Fruit fly (Drosophila melanogaster) whole organism, wandering third instar larva: Measurements from ENCODE around the gene Alg14.

ENCODE experiments used
- Abd-B ChIP-seq: fragments of >200 bp; optimal IDR thresholded peaks from 2 replicates; lab custom pipeline; 2017; ENCODE audit warnings: missing biosample characterization, missing genetic modification characterization
- CG32264 ChIP-seq: fragments of 200-800 bp; sonication (Bioruptor generic); optimal IDR thresholded peaks from 2 replicates; lab custom pipeline; 2016; ENCODE audit warnings: missing biosample characterization, missing genetic modification characterization
- CG9705 ChIP-seq: fragments of 200-800 bp; sonication (Bioruptor generic); optimal IDR thresholded peaks from 2 replicates; lab custom pipeline; 2018; ENCODE audit warnings: missing biosample characterization, mild to moderate bottlenecking, missing genetic modification characterization
- CrebA ChIP-seq: fragments of 200-800 bp; sonication (Bioruptor generic); optimal IDR thresholded peaks from 2 replicates; lab custom pipeline; 2016; ENCODE audit warnings: missing biosample characterization, mild to moderate bottlenecking, missing genetic modification characterization, borderline replicate concordance
- Dfd ChIP-seq: fragments of >200 bp; optimal IDR thresholded peaks from 2 replicates; lab custom pipeline; 2017; ENCODE audit warnings: missing biosample characterization, missing genetic modification characterization
- Dif ChIP-seq: fragments of 200-275, 200-300 bp; sonication (Bioruptor generic); optimal IDR thresholded peaks from 2 replicates; lab custom pipeline; 2018; ENCODE audit warnings: missing biosample characterization, missing genetic modification characterization; ENCODE audit not compliant: partially characterized antibody
- GATAd ChIP-seq: sonication (Bioruptor generic); optimal IDR thresholded peaks from 2 replicates; lab custom pipeline; 2016; ENCODE audit warnings: missing biosample characterization, missing genetic modification characterization
- HLH106 ChIP-seq: fragments of 200-800 bp; optimal IDR thresholded peaks from 3 replicates; lab custom pipeline; 2019; ENCODE audit warnings: missing biosample characterization, mild to moderate bottlenecking, missing genetic modification characterization, moderate library complexity
- Hnf4 ChIP-seq: fragments of 200-800 bp; sonication (Bioruptor generic); optimal IDR thresholded peaks from 2 replicates; lab custom pipeline; 2016; ENCODE audit warnings: missing biosample characterization, mild to moderate bottlenecking, missing genetic modification characterization
- Hr78 ChIP-seq: fragments of >200 bp; optimal IDR thresholded peaks from 2 replicates; lab custom pipeline; 2017; ENCODE audit warnings: missing biosample characterization, missing genetic modification characterization
- Hr83 ChIP-seq: fragments of 200-300 bp; sonication (Bioruptor generic); optimal IDR thresholded peaks from 2 replicates; lab custom pipeline; 2016; ENCODE audit warnings: missing biosample characterization, mild to moderate bottlenecking, missing genetic modification characterization, moderate library complexity; ENCODE audit not compliant: poor library complexity, severe bottlenecking
- Jra ChIP-seq: sonication (Bioruptor generic); optimal IDR thresholded peaks from 2 replicates; lab custom pipeline; 2016; ENCODE audit warnings: missing biosample characterization, missing genetic modification characterization
- Mio ChIP-seq: sonication (Bioruptor generic); optimal IDR thresholded peaks from 2 replicates; lab custom pipeline; 2016; ENCODE audit warnings: missing biosample characterization, missing genetic modification characterization
- Myc ChIP-seq: fragments of >200 bp; optimal IDR thresholded peaks from 2 replicates; lab custom pipeline; 2017
- N ChIP-seq: fragments of >200 bp; optimal IDR thresholded peaks from 2 replicates; lab custom pipeline; 2018; ENCODE audit warnings: missing biosample characterization, missing external identifiers, missing genetic modification characterization
- OdsH ChIP-seq: fragments of 200-800 bp; sonication (Bioruptor generic); optimal IDR thresholded peaks from 2 replicates; lab custom pipeline; 2016; ENCODE audit warnings: missing biosample characterization, mild to moderate bottlenecking, missing genetic modification characterization
- Rel ChIP-seq, 2 experiments: fragments of 200-800 bp; sonication (Bioruptor generic) in 1 of 2; optimal IDR thresholded peaks; 2 replicates in 1 of 2; 3 replicates in 1 of 2; lab custom pipeline; 2016 to 2019; ENCODE audit warnings: mild to moderate bottlenecking in 2 of 2, missing biosample characterization in 2 of 2, missing genetic modification characterization in 2 of 2, moderate library complexity in 1 of 2
- Sp1 ChIP-seq: fragments of 200-800 bp; sonication (Bioruptor generic); optimal IDR thresholded peaks from 3 replicates; lab custom pipeline; 2019; ENCODE audit warnings: missing biosample characterization, mild to moderate bottlenecking, missing genetic modification characterization, moderate library complexity
- Vsx2 ChIP-seq: fragments of 200-300, 225-300 bp; sonication (Bioruptor generic); optimal IDR thresholded peaks from 2 replicates; lab custom pipeline; 2018; ENCODE audit warnings: missing biosample characterization, missing genetic modification characterization; ENCODE audit not compliant: partially characterized antibody
- br ChIP-seq: fragments of 200-800 bp; sonication (Bioruptor generic); optimal IDR thresholded peaks from 2 replicates; lab custom pipeline; 2016; ENCODE audit warnings: missing biosample characterization, missing genetic modification characterization
- brk ChIP-seq: fragments of 200-800 bp; sonication (Bioruptor generic); optimal IDR thresholded peaks from 2 replicates; lab custom pipeline; 2016; ENCODE audit warnings: missing biosample characterization, mild to moderate bottlenecking, missing genetic modification characterization
- dl ChIP-seq, 2 experiments: fragments of 175-275, 200-275 bp in 1 of 2; fragments of 200-275 bp in 1 of 2; sonication (Bioruptor generic); optimal IDR thresholded peaks; lab custom pipeline; 2018; ENCODE audit warnings: mild to moderate bottlenecking in 2 of 2, missing biosample characterization in 2 of 2, missing genetic modification characterization in 2 of 2, moderate library complexity in 2 of 2; ENCODE audit not compliant: partially characterized antibody in 2 of 2, insufficient read depth in 1 of 2
- dmrt93B ChIP-seq: fragments of 200-800 bp; sonication (Bioruptor generic); optimal IDR thresholded peaks from 2 replicates; lab custom pipeline; 2018; ENCODE audit warnings: missing biosample characterization, mild to moderate bottlenecking, missing genetic modification characterization
- dsf ChIP-seq: sonication (Bioruptor generic); optimal IDR thresholded peaks from 2 replicates; lab custom pipeline; 2016; ENCODE audit warnings: missing biosample characterization, missing genetic modification characterization, borderline replicate concordance
- ey ChIP-seq: fragments of 200-800 bp; sonication (Bioruptor generic); optimal IDR thresholded peaks from 2 replicates; lab custom pipeline; 2016; ENCODE audit warnings: missing biosample characterization, missing genetic modification characterization
- foxo ChIP-seq, 2 experiments: fragments of 200-800 bp; sonication (Bioruptor generic); optimal IDR thresholded peaks; 2 replicates in 1 of 2; 3 replicates in 1 of 2; lab custom pipeline; 2016 to 2017; ENCODE audit warnings: missing biosample characterization in 2 of 2, missing genetic modification characterization in 2 of 2
- fru ChIP-seq: fragments of 200-800 bp; sonication (Bioruptor generic); optimal IDR thresholded peaks from 3 replicates; lab custom pipeline; 2016; ENCODE audit warnings: missing biosample characterization, mild to moderate bottlenecking, missing genetic modification characterization
- h ChIP-seq: fragments of 200-800 bp; sonication (Bioruptor generic); optimal IDR thresholded peaks from 3 replicates; lab custom pipeline; 2016; ENCODE audit warnings: missing biosample characterization, mild to moderate bottlenecking, missing genetic modification characterization
- jim ChIP-seq: fragments of 175-275, 200-325 bp; sonication (Bioruptor generic); optimal IDR thresholded peaks from 2 replicates; lab custom pipeline; 2016; ENCODE audit warnings: missing biosample characterization, mild to moderate bottlenecking, missing genetic modification characterization
- lola ChIP-seq: fragments of >200 bp; optimal IDR thresholded peaks from 2 replicates; lab custom pipeline; 2017; ENCODE audit warnings: missing biosample characterization, missing genetic modification characterization
- pan ChIP-seq: fragments of >200 bp; optimal IDR thresholded peaks from 2 replicates; lab custom pipeline; 2017
- psq ChIP-seq: fragments of 200-800 bp; sonication (Bioruptor generic); optimal IDR thresholded peaks from 3 replicates; lab custom pipeline; 2017; ENCODE audit warnings: missing biosample characterization, mild to moderate bottlenecking, missing genetic modification characterization, moderate library complexity
- rgr ChIP-seq: fragments of 200-800 bp; sonication (Bioruptor generic); optimal IDR thresholded peaks from 3 replicates; lab custom pipeline; 2016; ENCODE audit warnings: missing biosample characterization, mild to moderate bottlenecking, missing genetic modification characterization
- sage ChIP-seq: fragments of 200-800 bp; sonication (Bioruptor generic); optimal IDR thresholded peaks from 2 replicates; lab custom pipeline; 2016; ENCODE audit warnings: missing biosample characterization, mild to moderate bottlenecking, missing genetic modification characterization
- sv ChIP-seq: fragments of 200-800 bp; sonication (Bioruptor generic); optimal IDR thresholded peaks from 3 replicates; lab custom pipeline; 2016; ENCODE audit warnings: missing biosample characterization, missing genetic modification characterization
- tai ChIP-seq: sonication (Bioruptor generic); optimal IDR thresholded peaks from 2 replicates; lab custom pipeline; 2016; ENCODE audit warnings: missing biosample characterization, missing genetic modification characterization
- usp ChIP-seq: fragments of >200 bp; optimal IDR thresholded peaks from 2 replicates; lab custom pipeline; 2017; ENCODE audit warnings: missing biosample characterization, missing genetic modification characterization
- woc ChIP-seq: sonication (Bioruptor generic); optimal IDR thresholded peaks from 2 replicates; lab custom pipeline; 2016; ENCODE audit warnings: missing biosample characterization, mild to moderate bottlenecking, missing genetic modification characterization

Gene Alg14

dm6 chrX:15498791-15499190 is 26.8 kb downstream of the Alg14 start:
- peak; percentile 12 for TF ChIP-seq fru (GFP tag; lab: Kevin White, UChicago)
- TF ChIP-seq Dif (GFP tag; lab: Kevin White, UChicago), result peak; percentile 57
- TF ChIP-seq Myc (lab: Kevin White, UChicago), result no peak
- TF ChIP-seq CrebA, result no peak
- TF ChIP-seq CG9705 (GFP tag; lab: Kevin White, UChicago), result no peak
- no peak for TF ChIP-seq CG32264
- peak; percentile 12 for TF ChIP-seq tai
- no peak for TF ChIP-seq Rel (GFP tag; optimal IDR thresholded peaks at IDR 0.05; lab: Kevin White, UChicago)
- peak; percentile 41 for TF ChIP-seq Rel (tag; optimal IDR thresholded peaks at IDR 0.05; lab: Kevin White, UChicago)
- no peak for TF ChIP-seq pan
- no peak for TF ChIP-seq usp (GFP tag; lab: Kevin White, UChicago)
- no peak for TF ChIP-seq Vsx2 (GFP tag; lab: Kevin White, UChicago)
- no peak for TF ChIP-seq GATAd (GFP tag; lab: Kevin White, UChicago)
- TF ChIP-seq Hr78 (GFP tag; lab: Kevin White, UChicago), result no peak
- TF ChIP-seq Abd-B (GFP tag; lab: Kevin White, UChicago), result no peak
- TF ChIP-seq rgr (GFP tag; lab: Kevin White, UChicago), result peak; percentile 42
- no peak for TF ChIP-seq dsf (GFP tag; lab: Kevin White, UChicago)
- no peak for TF ChIP-seq sv (GFP tag; lab: Kevin White, UChicago)
- no peak for TF ChIP-seq jim
- peak; percentile 55 for TF ChIP-seq h (GFP tag; lab: Kevin White, UChicago)
- TF ChIP-seq dl (GFP tag; optimal IDR thresholded peaks at IDR 0.05; lab: Kevin White, UChicago; ENCODE audit: insufficient read depth in 1 of 2, partially characterized antibody in 2 of 2), result no peak
- TF ChIP-seq psq (GFP tag; lab: Kevin White, UChicago), result no peak
- no peak for TF ChIP-seq sage (GFP tag; lab: Kevin White, UChicago)
- no peak for TF ChIP-seq dmrt93B (GFP tag; lab: Kevin White, UChicago)
- peak; percentile 42 for TF ChIP-seq br (GFP tag; lab: Kevin White, UChicago)
- no peak for TF ChIP-seq ey (GFP tag; lab: Kevin White, UChicago)
- TF ChIP-seq OdsH (GFP tag; lab: Kevin White, UChicago), result no peak
- no peak for TF ChIP-seq lola (GFP tag; lab: Kevin White, UChicago)
- peak; percentile 54 for TF ChIP-seq Sp1
- peak in 1 of 2 experiments; percentile 26 for TF ChIP-seq foxo (GFP tag; optimal IDR thresholded peaks at IDR 0.05; lab: Kevin White, UChicago)
- no peak for TF ChIP-seq Mio (GFP tag; lab: Kevin White, UChicago)
- peak; percentile 45 for TF ChIP-seq Hnf4 (GFP tag; lab: Kevin White, UChicago)
- TF ChIP-seq HLH106 (tag; lab: Kevin White, UChicago), result peak; percentile 7
- no peak for TF ChIP-seq brk
- TF ChIP-seq Dfd, result no peak
- TF ChIP-seq Hr83, result peak; percentile 66
- no peak for TF ChIP-seq Jra
- TF ChIP-seq woc (GFP tag; lab: Kevin White, UChicago), result no peak
- no peak for TF ChIP-seq N (GFP tag; lab: Kevin White, UChicago)
- TF ChIP-seq, all 38 proteins: peak for 12

dm6 chrX:15499996-15500904 is 28.3 kb downstream of the Alg14 start:
- TF ChIP-seq Dif (GFP tag; lab: Kevin White, UChicago), result no peak
- peak; percentile 55 for TF ChIP-seq br (GFP tag; lab: Kevin White, UChicago)
- no peak for TF ChIP-seq Rel (GFP tag; optimal IDR thresholded peaks at IDR 0.05; lab: Kevin White, UChicago)
- TF ChIP-seq Rel (tag; optimal IDR thresholded peaks at IDR 0.05; lab: Kevin White, UChicago), result peak; percentile 41
- TF ChIP-seq, all 38 proteins: peak for 2
